Fruit fly (Drosophila melanogaster) S2 (cell line): ENCODE results near the gene CG17343.

Source experiments
- CG8478 ChIP-seq: fragments of >200 bp; optimal IDR thresholded peaks from 2 replicates; lab custom pipeline; 2018
- CTCF ChIP-seq, 2 experiments: fragments of >200 bp; optimal IDR thresholded peaks; 2 replicates each; lab custom pipeline; 2018

- no peak for TF ChIP-seq CG8478 (lab: Kevin White, UChicago)
- TF ChIP-seq CTCF (optimal IDR thresholded peaks at IDR 0.05; lab: Kevin White, UChicago) = no peak
These were observed 27.3 kb upstream of the CG17343 start for dm6 chr2L:19037455-19037854.
